Worm (Caenorhabditis elegans) whole organism, L4/young adult: Measurements from ENCODE around the gene lap-2.

ENCODE experiments used
- W03F9.2 ChIP-seq: fragments of 150-350 bp; optimal IDR thresholded peaks from 2 replicates; lab custom pipeline; 2014; ENCODE audit warnings: missing biosample characterization, missing genetic modification characterization
- dao-5 ChIP-seq: sonication (generic microtip); optimal IDR thresholded peaks from 2 replicates; lab custom pipeline; 2016; ENCODE audit warnings: missing genotype, missing genetic modification characterization, moderate library complexity, missing compliant biosample characterization
- him-1 ChIP-seq: sonication (generic microtip); optimal IDR thresholded peaks from 2 replicates; lab custom pipeline; 2016; ENCODE audit warnings: missing genotype, missing genetic modification reagents, missing genetic modification characterization, missing compliant biosample characterization

DNA sequence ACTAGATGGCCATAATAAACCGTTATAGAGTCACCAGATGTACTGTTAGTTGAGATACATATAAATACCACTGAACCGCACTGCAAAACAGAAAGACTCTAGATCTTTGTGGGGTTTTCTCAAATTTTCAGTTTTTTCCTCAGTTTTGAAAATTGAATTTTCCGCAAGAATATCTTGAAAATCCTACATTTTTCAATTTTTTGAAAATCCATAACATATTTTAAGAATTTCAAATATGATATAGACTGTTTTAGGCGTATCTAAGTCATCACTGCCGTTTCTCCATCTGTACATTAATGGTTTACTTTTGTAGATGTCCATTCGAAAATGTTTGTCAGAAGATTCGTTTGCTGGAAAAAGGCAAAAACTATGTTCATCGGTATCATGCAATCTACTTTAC is 18.3 kb downstream of the lap-2 start, which contains the start of gene F42E8.1:
- TF ChIP-seq dao-5 (tag; lab: Kevin White, UChicago) (no peak), him-1 (tag; lab: Kevin White, UChicago) (no peak), W03F9.2 (no peak)
